Worm (Caenorhabditis elegans) whole organism, dauer: ENCODE data around the gene T01B4.3.

Experiments used
- unc-62 ChIP-seq: sonication (generic microtip); optimal IDR thresholded peaks from 2 replicates; lab custom pipeline; 2017; ENCODE audit warnings: missing biosample characterization, missing genetic modification reagents, missing genetic modification characterization

T01B4.3 gene

DNA sequence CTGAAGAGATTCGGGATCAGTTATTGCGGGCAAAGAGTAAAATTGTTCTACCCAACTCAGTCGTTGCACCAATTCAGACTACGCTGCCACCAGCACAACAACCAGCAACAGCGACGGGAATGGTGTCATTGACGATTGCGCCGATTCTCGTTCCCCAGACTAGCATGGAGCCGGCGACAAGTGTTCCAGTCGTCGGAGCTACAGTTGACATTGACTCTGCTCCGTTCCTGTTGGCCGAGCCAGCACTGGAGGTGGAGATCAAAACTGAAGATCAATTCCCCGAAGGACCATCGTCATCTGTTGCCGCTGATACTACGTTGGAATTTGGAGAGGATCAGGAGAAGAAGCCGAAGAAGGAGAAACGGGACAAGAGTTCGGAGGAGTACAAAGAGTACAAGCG is 17.9 kb upstream of the T01B4.3 start:
- no peak for TF ChIP-seq unc-62 (GFP tag; lab: Kevin White, UChicago)

DNA sequence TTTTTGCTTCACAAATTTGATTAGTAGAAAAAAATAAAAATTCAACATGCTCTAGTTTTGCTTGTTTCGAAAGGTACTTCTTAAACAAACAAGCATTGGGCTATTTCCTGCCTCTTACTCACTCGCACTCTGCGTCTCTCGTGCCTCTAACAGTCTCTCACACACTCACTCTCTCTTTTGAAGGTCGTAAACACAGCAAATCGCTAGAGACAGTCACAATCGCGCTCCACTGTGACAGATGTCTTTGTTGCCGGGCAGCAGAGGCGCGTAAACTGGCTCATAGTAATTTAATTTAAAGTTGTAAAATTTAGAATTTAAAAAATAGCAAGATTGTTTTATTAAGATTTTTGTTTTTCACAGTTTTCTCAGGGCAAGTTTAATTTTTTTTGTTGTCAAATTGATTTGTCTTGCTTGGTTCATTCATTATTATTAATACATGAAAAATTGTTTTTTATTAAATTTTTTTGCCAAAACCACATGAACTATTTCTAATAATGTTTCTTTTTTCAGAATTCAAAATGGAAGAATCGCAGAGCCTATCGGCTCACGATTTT is 14.5 kb upstream of the T01B4.3 start, which contains the start of gene taf-3:
taf-3 (plus strand) TSS at position 504 of the 554 bp plus-strand sequence.
- no peak for TF ChIP-seq unc-62 (GFP tag; lab: Kevin White, UChicago)

DNA sequence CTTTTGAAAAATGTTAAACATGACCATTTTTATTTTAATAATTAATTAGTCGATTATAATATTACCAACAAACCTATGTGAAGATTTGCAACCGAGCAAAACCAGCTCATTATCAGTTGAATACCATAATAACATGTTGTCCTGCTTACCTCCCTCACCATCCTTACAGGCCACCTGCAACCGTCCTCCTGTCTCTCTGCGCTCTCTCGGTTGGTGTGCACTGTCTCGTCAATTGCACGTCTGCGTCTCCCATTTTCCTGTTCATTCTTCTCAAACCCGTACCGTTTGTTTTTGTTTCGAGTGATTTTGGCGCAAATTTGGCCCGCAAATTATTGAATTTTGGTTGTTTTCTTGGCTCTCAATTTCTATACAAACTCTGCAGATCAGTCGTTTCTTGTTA is 13.9 kb upstream of the T01B4.3 start:
- no peak for TF ChIP-seq unc-62 (GFP tag; lab: Kevin White, UChicago)

DNA sequence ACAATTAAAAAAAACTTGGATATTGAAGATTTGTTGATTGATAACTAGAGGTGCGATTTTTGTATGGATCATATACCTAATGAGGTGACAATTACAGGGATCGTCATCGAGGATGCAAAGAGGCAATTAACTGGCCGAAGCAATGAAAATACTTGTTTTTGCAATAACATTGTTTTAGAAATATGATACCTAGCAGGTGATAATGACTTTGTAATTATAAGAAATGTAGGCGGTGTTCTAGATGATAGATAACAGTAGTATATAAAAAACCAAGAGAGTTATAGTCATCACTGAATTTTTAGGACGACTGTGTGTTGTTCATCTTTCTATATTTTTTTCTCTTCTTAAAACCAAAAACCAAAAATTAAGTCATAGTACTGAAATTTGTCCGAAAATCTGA is 10.8 kb upstream of the T01B4.3 start, which contains the start of gene C11G6.2:
C11G6.2 (plus strand) TSS at position 301 of the 400 bp plus-strand sequence.
- TF ChIP-seq unc-62 (GFP tag; lab: Kevin White, UChicago): no peak

DNA sequence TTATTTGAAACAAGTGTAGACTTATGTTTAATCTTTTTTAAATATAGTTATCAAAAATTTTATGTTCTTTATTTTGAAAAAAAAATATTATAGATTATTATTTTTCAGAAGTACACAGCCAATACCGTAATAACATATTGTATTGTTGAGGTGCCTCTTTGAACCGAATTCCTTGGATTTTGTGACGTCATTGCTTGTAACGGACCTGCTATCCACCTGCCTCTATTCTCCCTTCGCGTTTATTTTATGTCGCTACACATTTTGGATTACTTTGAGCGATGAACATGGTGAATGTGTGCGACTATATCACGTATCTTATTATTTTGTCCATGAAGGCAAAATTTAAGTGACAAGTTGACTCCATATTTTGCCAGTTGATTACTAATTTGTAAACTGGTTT is 9.7 kb upstream of the T01B4.3 start:
- no peak for TF ChIP-seq unc-62 (GFP tag; lab: Kevin White, UChicago)

DNA sequence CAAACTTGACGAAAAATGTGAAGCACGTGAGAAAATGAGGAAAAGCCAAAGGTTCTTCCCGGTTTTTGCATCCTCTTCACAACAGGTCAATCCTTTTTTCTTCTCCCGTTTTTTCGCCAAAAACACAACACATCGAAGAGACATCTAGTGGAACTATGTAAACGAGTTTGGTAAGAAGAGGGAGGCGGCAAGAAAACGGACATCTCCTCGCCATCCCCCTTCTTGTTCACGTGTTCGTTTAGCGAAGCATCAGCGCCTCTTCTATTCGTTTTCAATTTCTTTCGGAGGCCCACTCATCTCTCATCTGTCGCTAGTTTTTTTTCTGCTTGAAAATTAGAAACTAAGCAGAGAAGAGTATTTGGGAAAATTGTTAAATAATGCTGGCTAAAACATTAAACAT is 6.7 kb upstream of the T01B4.3 start:
- TF ChIP-seq unc-62 (GFP tag; lab: Kevin White, UChicago): no peak

DNA sequence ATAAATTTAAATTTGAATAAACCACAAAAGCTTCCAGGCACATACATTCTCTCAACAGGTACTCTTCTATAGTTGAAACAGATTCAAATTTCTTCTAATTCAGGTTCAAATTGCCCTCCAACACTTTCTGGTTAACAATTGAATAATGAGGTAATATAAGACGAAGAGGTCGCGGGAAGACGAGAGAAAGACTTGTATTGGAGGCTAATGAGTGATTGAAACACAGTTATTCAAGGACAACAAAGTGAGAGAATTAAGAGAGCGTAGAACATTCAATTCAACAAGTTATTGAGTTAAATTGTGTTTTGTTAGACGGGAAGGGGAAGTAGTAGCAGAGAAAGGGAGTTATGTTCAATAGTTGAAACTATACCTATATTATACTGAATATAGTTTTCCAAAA is 4.3 kb upstream of the T01B4.3 start:
- TF ChIP-seq unc-62 (GFP tag; lab: Kevin White, UChicago): no peak

DNA sequence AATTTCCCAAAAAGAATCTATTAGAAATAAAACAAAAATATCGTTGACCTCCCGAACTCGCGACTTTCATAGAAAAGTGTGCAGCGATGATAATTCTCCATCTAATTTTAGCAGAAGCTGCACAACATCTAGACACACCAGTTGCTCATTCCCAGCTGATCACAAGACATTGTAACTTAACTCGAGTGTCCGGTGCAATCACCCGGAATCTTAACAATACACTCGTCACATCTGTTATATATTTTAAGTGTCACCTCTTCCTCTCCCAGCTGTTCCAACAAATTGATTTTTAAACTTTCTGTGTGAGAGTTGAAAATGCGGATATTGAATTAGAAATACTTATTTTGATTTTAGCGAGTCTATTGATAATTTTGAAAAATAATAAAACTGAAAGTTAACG is 3.8 kb upstream of the T01B4.3 start:
- TF ChIP-seq unc-62 (GFP tag; lab: Kevin White, UChicago): no peak

DNA sequence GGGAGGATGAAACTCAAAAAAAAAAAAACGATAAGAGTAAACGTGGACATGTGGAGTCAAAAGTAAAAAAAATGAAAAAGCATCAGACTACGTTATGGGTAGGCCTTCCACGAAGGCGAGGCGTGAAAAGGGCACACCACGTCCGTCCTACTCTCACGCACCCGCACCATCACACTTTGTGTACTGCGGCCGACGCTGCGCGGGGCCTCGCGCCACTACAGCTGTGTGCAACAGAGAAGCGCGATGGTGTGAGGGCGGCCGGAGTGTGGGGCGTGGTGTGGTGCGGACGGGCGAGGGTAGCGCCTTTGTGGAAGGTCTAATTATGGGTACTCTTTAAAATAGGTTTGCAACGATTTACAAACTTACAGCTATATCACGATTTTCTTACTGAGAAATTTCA is 719 bp upstream of the T01B4.3 start:
- no peak for TF ChIP-seq unc-62 (GFP tag; lab: Kevin White, UChicago)

DNA sequence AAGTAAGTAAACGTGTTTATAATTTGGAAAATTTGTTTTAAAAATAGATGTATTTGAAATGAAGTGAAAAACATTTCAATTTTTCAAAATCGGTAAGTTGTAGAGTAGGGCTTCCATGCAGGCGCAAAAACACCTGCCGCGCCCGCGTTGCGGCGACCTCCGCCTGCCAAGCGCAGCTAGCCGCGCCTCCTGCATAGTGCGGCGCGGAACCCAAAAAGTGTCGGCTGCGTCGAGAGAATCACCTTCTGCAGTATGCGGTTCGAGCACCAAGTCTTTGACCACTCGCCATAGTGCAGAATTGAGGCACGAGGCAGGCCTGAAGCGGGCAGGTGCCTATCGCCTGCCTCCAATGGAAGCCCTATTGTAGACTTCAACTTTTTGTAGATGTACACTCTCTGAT is 7.8 kb downstream of the T01B4.3 start:
- TF ChIP-seq unc-62 (GFP tag; lab: Kevin White, UChicago): no peak

DNA sequence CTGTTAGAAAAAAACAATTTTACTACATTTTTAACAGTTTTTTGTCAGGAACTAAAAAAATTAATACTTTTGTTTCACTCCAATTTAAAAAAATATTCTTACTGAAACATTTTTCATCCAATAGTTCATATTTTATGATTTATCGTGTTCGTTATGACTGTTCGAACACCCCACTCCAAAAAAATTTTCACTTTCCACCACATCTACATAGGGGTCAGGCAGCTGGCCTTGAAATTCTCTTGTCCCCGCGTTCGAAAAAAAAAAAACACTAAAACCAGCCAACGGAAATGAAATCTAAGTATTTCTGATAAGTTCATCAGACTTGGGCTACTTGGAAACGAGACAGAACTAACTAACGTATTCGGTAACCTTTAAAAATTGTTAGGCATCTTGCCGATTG is 11.4 kb downstream of the T01B4.3 start, which contains the start of gene twk-22:
twk-22 (plus strand) TSS at position 301 of the 400 bp plus-strand sequence.
- TF ChIP-seq unc-62 (GFP tag; lab: Kevin White, UChicago): no peak

DNA sequence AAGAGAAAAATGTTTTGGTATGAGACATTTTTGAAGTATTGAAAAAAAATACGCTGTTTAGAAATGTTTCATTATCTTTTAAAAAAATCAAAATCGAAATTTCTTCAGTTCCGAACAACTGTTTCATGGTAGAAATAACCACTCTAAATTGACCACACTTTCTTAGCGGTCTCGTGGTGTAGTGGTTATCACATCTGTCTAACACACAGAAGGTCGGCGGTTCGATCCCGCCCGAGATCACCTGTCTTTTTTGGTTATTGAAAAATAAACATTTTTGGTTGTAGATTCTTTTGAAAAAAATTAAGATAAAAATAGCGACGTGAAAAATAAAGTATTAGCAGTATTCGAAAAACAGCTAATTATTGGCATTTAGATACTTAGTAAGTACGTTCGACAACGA is 17.1 kb downstream of the T01B4.3 start:
- no peak for TF ChIP-seq unc-62 (GFP tag; lab: Kevin White, UChicago)

DNA sequence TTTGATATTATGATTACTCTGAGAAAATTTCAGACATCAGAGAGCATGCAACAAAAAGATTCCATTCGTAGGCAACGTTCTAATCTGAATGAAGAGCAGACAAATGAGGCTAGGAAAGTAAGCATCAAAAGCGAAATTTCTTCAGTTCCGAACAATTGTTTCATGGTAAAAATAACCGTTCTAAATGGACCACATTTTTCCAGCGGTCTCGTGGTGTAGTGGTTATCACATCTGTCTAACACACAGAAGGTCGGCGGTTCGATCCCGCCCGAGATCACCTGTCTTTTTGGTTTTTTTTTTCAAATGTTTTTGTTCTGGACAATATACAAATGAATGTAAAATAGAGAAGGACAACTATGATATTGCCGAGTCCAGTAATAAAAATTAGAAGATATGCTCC is 17.7 kb downstream of the T01B4.3 start, which contains the start of gene twk-21:
twk-21 (plus strand) TSS at position 34 of the 400 bp plus-strand sequence.
- TF ChIP-seq unc-62 (GFP tag; lab: Kevin White, UChicago): no peak

DNA sequence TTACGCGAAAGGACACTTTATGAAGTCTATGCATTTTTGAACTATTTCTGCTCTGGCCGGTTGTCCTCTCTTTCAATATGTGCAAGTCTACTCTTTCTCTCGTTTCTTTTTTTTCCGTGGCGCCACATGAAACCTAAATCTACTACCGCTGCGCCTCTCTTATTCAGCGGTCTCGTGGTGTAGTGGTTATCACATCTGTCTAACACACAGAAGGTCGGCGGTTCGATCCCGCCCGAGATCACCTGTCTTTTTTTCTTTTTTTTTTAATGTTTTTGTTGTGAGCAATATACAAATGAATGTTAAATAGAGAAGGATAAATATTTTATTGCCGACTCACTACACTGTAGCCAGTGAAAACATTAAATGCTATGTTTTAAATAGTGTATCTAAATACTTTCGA is 19.4 kb downstream of the T01B4.3 start:
- no peak for TF ChIP-seq unc-62 (GFP tag; lab: Kevin White, UChicago)

DNA sequence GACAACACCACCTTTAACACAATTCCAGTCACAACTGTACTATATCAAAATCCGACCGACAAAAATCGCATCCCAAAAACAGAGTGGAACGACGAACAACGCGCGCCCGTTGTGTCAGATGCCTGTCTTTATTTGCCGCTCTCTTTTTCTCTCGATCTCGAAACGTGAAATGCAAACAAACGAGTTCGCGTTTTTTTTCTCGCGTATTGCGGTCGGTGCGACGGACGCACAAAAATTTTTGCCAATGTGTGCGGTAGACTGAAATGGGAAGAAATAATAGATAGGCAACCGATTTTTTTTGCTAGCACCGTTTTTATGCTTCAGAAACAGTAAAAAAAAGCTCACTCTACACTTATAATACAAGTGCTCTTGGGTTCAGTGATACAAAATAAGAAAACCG is 20.4 kb downstream of the T01B4.3 start:
- TF ChIP-seq unc-62 (GFP tag; lab: Kevin White, UChicago): no peak

DNA sequence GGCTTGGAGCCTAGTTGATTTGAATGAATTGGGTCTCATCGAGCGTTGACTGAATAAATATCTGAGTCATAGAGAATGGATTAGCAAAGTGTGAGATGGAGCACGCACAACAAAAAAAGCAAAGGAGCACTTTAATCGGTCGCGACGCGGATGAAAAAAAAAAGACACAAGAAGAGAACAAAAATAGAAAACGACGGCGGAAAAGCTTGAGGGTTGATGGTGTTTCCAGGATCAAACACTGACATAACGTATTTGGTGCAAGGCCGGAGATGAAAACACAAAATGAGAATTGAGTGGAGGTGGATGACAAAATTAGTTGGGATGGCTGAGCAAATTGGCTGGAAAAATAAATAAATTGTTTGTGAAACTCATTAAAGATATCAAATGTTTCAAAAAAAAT is 24.6 kb downstream of the T01B4.3 start, which contains the start of gene F52E10.4:
F52E10.4 (minus strand) TSS at position 101 of the 400 bp plus-strand sequence.
- no peak for TF ChIP-seq unc-62 (GFP tag; lab: Kevin White, UChicago)

DNA sequence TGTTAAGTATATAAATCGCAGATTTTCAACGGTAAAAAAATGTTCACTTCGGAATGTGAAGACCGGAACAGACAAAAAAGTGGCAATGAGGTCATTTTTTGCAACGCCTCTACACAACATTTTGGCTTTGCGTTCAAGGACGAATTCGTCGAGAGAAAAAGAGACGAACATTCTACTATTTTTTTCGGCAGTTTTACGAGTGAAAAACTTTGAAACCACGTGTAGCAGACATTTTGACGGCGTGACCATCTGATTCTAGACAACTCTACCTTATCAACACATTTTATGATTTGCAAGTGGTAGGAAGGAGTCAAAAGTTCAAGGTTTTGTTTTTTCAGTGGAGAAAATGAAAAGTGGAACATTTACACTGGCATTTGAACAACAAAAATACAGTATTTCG is 27.0 kb downstream of the T01B4.3 start:
- no peak for TF ChIP-seq unc-62 (GFP tag; lab: Kevin White, UChicago)
